Worm (Caenorhabditis elegans): ENCODE results near the gene F35H8.12.

DNA sequence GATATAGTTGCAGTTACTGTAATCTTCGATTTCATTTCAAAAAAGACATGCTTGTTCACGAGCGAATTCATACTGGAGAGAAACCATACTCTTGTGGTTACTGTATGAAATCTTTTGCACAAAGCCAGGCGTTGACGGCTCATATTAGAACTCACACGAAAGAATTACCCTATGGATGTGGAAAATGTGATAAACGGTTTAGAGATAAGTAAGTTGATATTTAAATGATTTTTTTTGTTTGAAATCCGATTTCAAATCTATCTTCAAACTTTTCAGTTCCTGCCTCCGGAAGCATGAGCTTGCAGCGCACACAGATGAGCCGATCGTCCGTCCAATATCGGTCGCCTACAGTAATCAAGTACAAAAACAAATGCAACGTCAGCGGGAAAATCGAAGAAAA lies 7.3 kb downstream of the F35H8.12 start:
- TF ChIP-seq W03F9.2 (tag; optimal IDR thresholded peaks at IDR 0.05) = no peak
- no peak for TF ChIP-seq him-1 (tag; optimal IDR thresholded peaks at IDR 0.05)
- no peak for TF ChIP-seq dao-5 (tag; optimal IDR thresholded peaks at IDR 0.05)

Measured in whole organism, L4/young adult.